Fruit fly (Drosophila melanogaster) whole organism, embryonic: Measurements from ENCODE around the gene Shmt.
A peak's percentile ranks its signal among the peaks of the same experiment; 100 is the strongest.

ENCODE experiments used
- Atf3 ChIP-seq: fragments of 200-800 bp; sonication (Bioruptor generic); optimal IDR thresholded peaks from 3 replicates; lab custom pipeline; 2016; ENCODE audit warnings: missing biosample characterization, missing genetic modification characterization
- Bdp1 ChIP-seq: fragments of 200-800 bp; sonication (Bioruptor generic); optimal IDR thresholded peaks from 3 replicates; lab custom pipeline; 2016; ENCODE audit warnings: missing biosample characterization, missing genetic modification characterization
- CG10543 ChIP-seq: fragments of 200-800 bp; sonication (Bioruptor generic); optimal IDR thresholded peaks from 3 replicates; lab custom pipeline; 2017; ENCODE audit warnings: missing biosample characterization, mild to moderate bottlenecking, missing genetic modification characterization, moderate library complexity
- CG12071 ChIP-seq: fragments of 200-800 bp; sonication (Bioruptor generic); optimal IDR thresholded peaks from 3 replicates; lab custom pipeline; 2018; ENCODE audit warnings: missing biosample characterization, mild to moderate bottlenecking, missing genetic modification characterization
- CG12659 ChIP-seq: fragments of 200-800 bp; sonication (Bioruptor generic); optimal IDR thresholded peaks from 3 replicates; lab custom pipeline; 2017; ENCODE audit warnings: mild to moderate bottlenecking, missing biosample characterization, missing genetic modification reagents, missing genetic modification characterization
- CG14710 ChIP-seq: fragments of 200-800 bp; sonication (Bioruptor generic); optimal IDR thresholded peaks from 3 replicates; lab custom pipeline; 2019; ENCODE audit warnings: missing biosample characterization, mild to moderate bottlenecking, missing genetic modification characterization, moderate library complexity
- CG15601 ChIP-seq: fragments of 200-800 bp; sonication (Bioruptor generic); optimal IDR thresholded peaks from 3 replicates; lab custom pipeline; 2019; ENCODE audit warnings: missing biosample characterization, mild to moderate bottlenecking, missing genetic modification characterization, moderate library complexity
- CG17328 ChIP-seq: fragments of 200-800 bp; sonication (Bioruptor generic); IDR thresholded peaks from 2 replicates; pipeline ENCODE4 v1.3.6; 2022; ENCODE audit warnings: missing biosample characterization, missing genetic modification characterization
- CG17361 ChIP-seq: fragments of 200-800 bp; sonication (Bioruptor generic); IDR thresholded peaks from 3 replicates; pipeline ENCODE4 v1.3.6; 2022; ENCODE audit warnings: missing biosample characterization, missing genetic modification characterization
- CG17912 ChIP-seq: fragments of 200-800 bp; sonication (Bioruptor generic); optimal IDR thresholded peaks from 2 replicates; lab custom pipeline; 2018; ENCODE audit warnings: missing biosample characterization, mild to moderate bottlenecking, missing genetic modification characterization
- CG1832 ChIP-seq: fragments of 200-800 bp; sonication (Bioruptor generic); optimal IDR thresholded peaks from 2 replicates; lab custom pipeline; 2017; ENCODE audit warnings: missing biosample characterization, mild to moderate bottlenecking, missing genetic modification characterization, inconsistent platforms
- CG2202 ChIP-seq: fragments of 200-800 bp; sonication (Bioruptor generic); optimal IDR thresholded peaks from 2 replicates; lab custom pipeline; 2018; ENCODE audit warnings: missing biosample characterization, mild to moderate bottlenecking, missing genetic modification characterization
- CG2678 ChIP-seq: fragments of 200-800 bp; sonication (Bioruptor generic); optimal IDR thresholded peaks from 3 replicates; lab custom pipeline; 2019; ENCODE audit warnings: missing biosample characterization, mild to moderate bottlenecking, missing genetic modification characterization, moderate library complexity
- CG31388 ChIP-seq: fragments of 200-800 bp; sonication (Bioruptor generic); optimal IDR thresholded peaks from 2 replicates; lab custom pipeline; 2016; ENCODE audit warnings: missing biosample characterization, missing genetic modification characterization
- CG33213 ChIP-seq: fragments of 200-800 bp; sonication (Bioruptor generic); optimal IDR thresholded peaks from 3 replicates; lab custom pipeline; 2016; ENCODE audit warnings: missing biosample characterization, missing genetic modification characterization
- CG43689 ChIP-seq: fragments of 200-800 bp; sonication (Bioruptor generic); IDR thresholded peaks from 2 replicates; pipeline ENCODE4 v1.3.6; 2022; ENCODE audit warnings: missing biosample characterization, missing genetic modification characterization
- CG6254 ChIP-seq: fragments of 200-800 bp; sonication (Bioruptor generic); optimal IDR thresholded peaks from 3 replicates; lab custom pipeline; 2017; ENCODE audit warnings: mild to moderate bottlenecking, missing biosample characterization, missing genetic modification reagents, missing genetic modification characterization
- CG8478 ChIP-seq: fragments of >200 bp; optimal IDR thresholded peaks from 2 replicates; lab custom pipeline; 2018
- CG9797 ChIP-seq: fragments of 200-800 bp; sonication (Bioruptor generic); optimal IDR thresholded peaks from 3 replicates; lab custom pipeline; 2018; ENCODE audit warnings: missing biosample characterization, mild to moderate bottlenecking, missing genetic modification characterization
- Dp ChIP-seq: fragments of 200-800 bp; sonication (Bioruptor generic); optimal IDR thresholded peaks from 2 replicates; lab custom pipeline; 2018; ENCODE audit warnings: missing biosample characterization, mild to moderate bottlenecking, missing genetic modification characterization, moderate library complexity
- Eip74EF ChIP-seq, 2 experiments: fragments of 200-800 bp in 1 of 2; fragments of >200 bp in 1 of 2; sonication (Bioruptor generic) in 1 of 2; optimal IDR thresholded peaks; 2 replicates each; lab custom pipeline; 2017 to 2019; ENCODE audit warnings: missing biosample characterization in 2 of 2, missing genetic modification characterization in 2 of 2, mild to moderate bottlenecking in 1 of 2, moderate library complexity in 1 of 2
- Elba2 ChIP-seq: fragments of 200-800 bp; sonication (Bioruptor generic); optimal IDR thresholded peaks from 3 replicates; lab custom pipeline; 2016; ENCODE audit warnings: missing biosample characterization, missing genetic modification characterization
- Hand ChIP-seq: fragments of 200-800 bp; sonication (Bioruptor generic); optimal IDR thresholded peaks from 2 replicates; lab custom pipeline; 2017; ENCODE audit warnings: mild to moderate bottlenecking, missing biosample characterization, missing genetic modification reagents, missing genetic modification characterization
- Jarid2 ChIP-seq: fragments of 200-800 bp; sonication (Bioruptor generic); optimal IDR thresholded peaks from 3 replicates; lab custom pipeline; 2017; ENCODE audit warnings: mild to moderate bottlenecking, missing biosample characterization, missing genetic modification reagents, missing genetic modification characterization
- MBD-R2 ChIP-seq: fragments of 200-800 bp; sonication (Bioruptor generic); IDR thresholded peaks from 2 replicates; pipeline ENCODE4 v1.3.6; 2022; ENCODE audit warnings: missing biosample characterization, missing genetic modification characterization
- NFAT ChIP-seq: fragments of 200-800 bp; sonication (Bioruptor generic); IDR thresholded peaks from 2 replicates; pipeline ENCODE4 v1.3.6; 2022; ENCODE audit warnings: missing biosample characterization, missing genetic modification characterization
- Pdp1 ChIP-seq, 2 experiments: fragments of 200-800 bp; sonication (Bioruptor generic); optimal IDR thresholded peaks; 3 replicates each; lab custom pipeline; 2016; ENCODE audit warnings: missing biosample characterization in 2 of 2, missing genetic modification characterization in 2 of 2, mild to moderate bottlenecking in 1 of 2, moderate library complexity in 1 of 2
- Rx ChIP-seq: fragments of 200-800 bp; sonication (Bioruptor generic); IDR thresholded peaks from 2 replicates; pipeline ENCODE4 v1.3.6; 2022; ENCODE audit warnings: missing biosample characterization, missing genetic modification characterization
- Scr ChIP-seq: fragments of 200-800 bp; sonication (Bioruptor generic); IDR thresholded peaks from 2 replicates; pipeline ENCODE4 v1.3.6; 2022; ENCODE audit warnings: missing biosample characterization, missing genetic modification characterization; ENCODE audit not compliant: partially characterized antibody
- Side ChIP-seq: fragments of 200-800 bp; sonication (Bioruptor generic); optimal IDR thresholded peaks from 2 replicates; lab custom pipeline; 2016; ENCODE audit warnings: missing biosample characterization, missing genetic modification characterization
- ap ChIP-seq: fragments of 200-800 bp; sonication (Bioruptor generic); IDR thresholded peaks from 2 replicates; pipeline ENCODE4 v1.3.6; 2022; ENCODE audit warnings: missing biosample characterization, missing genetic modification characterization
- az2 ChIP-seq: fragments of 200-800 bp; sonication (Bioruptor generic); optimal IDR thresholded peaks from 3 replicates; lab custom pipeline; 2016; ENCODE audit warnings: missing biosample characterization, missing genetic modification characterization
- chm ChIP-seq: fragments of 200-800 bp; sonication (Bioruptor generic); IDR thresholded peaks from 2 replicates; pipeline ENCODE4 v1.3.6; 2022; ENCODE audit warnings: missing biosample characterization, missing genetic modification characterization
- da ChIP-seq: fragments of 200-800 bp; sonication (Bioruptor generic); optimal IDR thresholded peaks from 2 replicates; lab custom pipeline; 2016; ENCODE audit warnings: missing biosample characterization, missing genetic modification characterization
- dysf ChIP-seq: fragments of 200-800 bp; sonication (Bioruptor generic); IDR thresholded peaks from 3 replicates; pipeline ENCODE4 v1.3.6; 2022; ENCODE audit warnings: missing biosample characterization, missing genetic modification characterization
- gfzf ChIP-seq: fragments of 200-800 bp; sonication (Bioruptor generic); optimal IDR thresholded peaks from 2 replicates; lab custom pipeline; 2016; ENCODE audit warnings: missing biosample characterization, mild to moderate bottlenecking, missing genetic modification characterization, moderate library complexity
- ind ChIP-seq: fragments of 200-800 bp; sonication (Bioruptor generic); optimal IDR thresholded peaks from 3 replicates; lab custom pipeline; 2016; ENCODE audit warnings: missing biosample characterization, missing genetic modification characterization
- klu ChIP-seq: fragments of 200-800 bp; sonication (Bioruptor generic); IDR thresholded peaks from 2 replicates; pipeline ENCODE4 v1.3.6; 2022; ENCODE audit warnings: missing biosample characterization, missing genetic modification characterization
- nerfin-2 ChIP-seq: fragments of 200-800 bp; sonication (Bioruptor generic); IDR thresholded peaks from 2 replicates; pipeline ENCODE4 v1.3.6; 2022; ENCODE audit warnings: missing biosample characterization, missing genetic modification characterization; ENCODE audit not compliant: partially characterized antibody
- onecut ChIP-seq: fragments of 200-800 bp; sonication (Bioruptor generic); IDR thresholded peaks from 2 replicates; pipeline ENCODE4 v1.3.6; 2022; ENCODE audit warnings: missing biosample characterization, missing genetic modification characterization
- org-1 ChIP-seq: fragments of 200-800 bp; sonication (Bioruptor generic); optimal IDR thresholded peaks from 2 replicates; lab custom pipeline; 2017; ENCODE audit warnings: missing biosample characterization, missing genetic modification characterization
- pzg ChIP-seq: fragments of 200-800 bp; sonication (Bioruptor generic); optimal IDR thresholded peaks from 3 replicates; lab custom pipeline; 2018; ENCODE audit warnings: missing biosample characterization, mild to moderate bottlenecking, missing genetic modification characterization, moderate library complexity
- ranshi ChIP-seq: fragments of 200-800 bp; sonication (Bioruptor generic); IDR thresholded peaks from 2 replicates; pipeline ENCODE4 v1.3.6; 2022; ENCODE audit warnings: missing biosample characterization, missing genetic modification characterization
- schlank ChIP-seq: fragments of 200-800 bp; sonication (Bioruptor generic); optimal IDR thresholded peaks from 2 replicates; lab custom pipeline; 2018; ENCODE audit warnings: missing biosample characterization, mild to moderate bottlenecking, missing genetic modification characterization
- sens ChIP-seq: fragments of 200-800 bp; sonication (Bioruptor generic); peaks from one replicate; lab custom pipeline; 2016; ENCODE audit warnings: missing biosample characterization, missing genetic modification characterization
- sens-2 ChIP-seq: fragments of 200-800 bp; sonication (Bioruptor generic); IDR thresholded peaks from 2 replicates; pipeline ENCODE4 v1.3.6; 2022; ENCODE audit warnings: missing biosample characterization, missing genetic modification characterization
- stc ChIP-seq: fragments of 200-800 bp; sonication (Bioruptor generic); IDR thresholded peaks from 2 replicates; pipeline ENCODE4 v1.3.6; 2022; ENCODE audit warnings: missing biosample characterization, missing genetic modification characterization
- tgo ChIP-seq: fragments of 200-800 bp; sonication (Bioruptor generic); IDR thresholded peaks from 3 replicates; pipeline ENCODE4 v1.3.6; 2022; ENCODE audit warnings: missing biosample characterization, missing genetic modification characterization
- trem ChIP-seq: fragments of 200-800 bp; optimal IDR thresholded peaks from 3 replicates; lab custom pipeline; 2019; ENCODE audit warnings: missing biosample characterization, mild to moderate bottlenecking, missing genetic modification characterization, moderate library complexity
- usp ChIP-seq: fragments of >200 bp; optimal IDR thresholded peaks from 2 replicates; lab custom pipeline; 2017; ENCODE audit warnings: missing biosample characterization, missing genetic modification characterization
- wdn ChIP-seq: fragments of 200-800 bp; sonication (Bioruptor generic); IDR thresholded peaks from 2 replicates; pipeline ENCODE4 v1.3.6; 2022; ENCODE audit warnings: missing biosample characterization, missing genetic modification characterization

The Shmt gene

dm6 chrX:5915752-5916493 is 674 bp downstream of the Shmt start (continued):
- TF ChIP-seq org-1 (GFP tag; lab: Kevin White, UChicago) (no peak), CG9797 (GFP tag; lab: Kevin White, UChicago) (no peak), nerfin-2 (GFP tag; lab: Robert Waterston, UW) (0 out of 2 replicates have a peak, but pooled peaks have one; percentile 24), CG14710 (tag; lab: Kevin White, UChicago) (no peak), CG2678 (no peak), ap (no peak), Elba2 (no peak), CG1832 (GFP tag; lab: Kevin White, UChicago) (no peak), sens-2 (GFP tag; lab: Robert Waterston, UW) (no peak), tgo (no peak), chm (GFP tag; lab: Robert Waterston, UW) (no peak), az2 (no peak), da (GFP tag; lab: Kevin White, UChicago) (no peak), CG10543 (no peak), CG33213 (GFP tag; lab: Kevin White, UChicago) (no peak), sens (peak; percentile 11), CG31388 (no peak), Scr (0 out of 2 replicates have a peak, but pooled peaks have one; percentile 21), CG12071 (GFP tag; lab: Kevin White, UChicago) (no peak), CG2202 (tag; lab: Kevin White, UChicago) (no peak), Pdp1 (GFP tag; optimal IDR thresholded peaks at IDR 0.05; lab: Kevin White, UChicago) (no peak), schlank (tag; lab: Kevin White, UChicago) (no peak), ranshi (GFP tag; lab: Robert Waterston, UW) (no peak), Atf3 (no peak), Hand (GFP tag; lab: Kevin White, UChicago) (no peak), CG17328 (GFP tag; lab: Robert Waterston, UW) (no peak), Side (GFP tag; lab: Kevin White, UChicago) (no peak), onecut (GFP tag; lab: Robert Waterston, UW) (no peak), Dp (GFP tag; lab: Kevin White, UChicago) (no peak), pzg (peak; percentile 29), dysf (no peak), Eip74EF (GFP tag; optimal IDR thresholded peaks at IDR 0.05; lab: Kevin White, UChicago) (no peak), CG12659 (GFP tag; lab: Kevin White, UChicago) (no peak), CG17361 (GFP tag; lab: Robert Waterston, UW) (no peak), CG15601 (tag; lab: Kevin White, UChicago) (no peak), CG8478 (lab: Kevin White, UChicago) (no peak), usp (no peak), CG17912 (GFP tag; lab: Kevin White, UChicago) (no peak), Jarid2 (GFP tag; lab: Kevin White, UChicago) (no peak), CG6254 (no peak), Rx (no peak), Bdp1 (GFP tag; lab: Kevin White, UChicago) (no peak), stc (GFP tag; lab: Robert Waterston, UW) (no peak), wdn (GFP tag; lab: Robert Waterston, UW) (no peak), MBD-R2 (GFP tag; lab: Robert Waterston, UW) (no peak), NFAT (GFP tag; lab: Robert Waterston, UW) (no peak), CG43689 (GFP tag; lab: Robert Waterston, UW) (no peak), ind (GFP tag; lab: Kevin White, UChicago) (no peak), gfzf (peak; percentile 12), klu (GFP tag; lab: Robert Waterston, UW) (no peak), trem (tag; lab: Kevin White, UChicago) (no peak)
